Worm (Caenorhabditis elegans) whole organism, L1 larva: ENCODE results near the gene ubq-2.

Experiments
- C04F5.9 ChIP-seq: sonication (generic microtip); optimal IDR thresholded peaks from 2 replicates; lab custom pipeline; 2016; ENCODE audit warnings: missing genetic modification characterization, missing compliant biosample characterization
- C16A3.4 ChIP-seq: fragments of 150-350 bp; optimal IDR thresholded peaks from 2 replicates; lab custom pipeline; 2014; ENCODE audit warnings: missing biosample characterization, missing genetic modification characterization
- F16B12.6 ChIP-seq: fragments of 150-350 bp; optimal IDR thresholded peaks from 2 replicates; lab custom pipeline; 2014; ENCODE audit warnings: missing biosample characterization, missing genetic modification characterization
- Y116A8C.19 ChIP-seq: sonication (generic microtip); optimal IDR thresholded peaks from 2 replicates; lab custom pipeline; 2016; ENCODE audit warnings: missing compliant biosample characterization, missing genetic modification characterization, borderline replicate concordance
- aha-1 ChIP-seq: fragments of 150-350 bp; optimal IDR thresholded peaks from 2 replicates; lab custom pipeline; 2014; ENCODE audit warnings: missing biosample characterization, missing genetic modification characterization
- aly-2 ChIP-seq: fragments of 150-350 bp; optimal IDR thresholded peaks from 2 replicates; lab custom pipeline; 2014; ENCODE audit warnings: missing biosample characterization, missing genetic modification characterization
- blmp-1 ChIP-seq: fragments of 150-350 bp; optimal IDR thresholded peaks from 2 replicates; lab custom pipeline; 2014; ENCODE audit warnings: missing biosample characterization, missing genetic modification characterization
- ceh-63 ChIP-seq: fragments of 200-800 bp; sonication (Bioruptor generic); optimal IDR thresholded peaks from 2 replicates; lab custom pipeline; 2018; ENCODE audit warnings: mild to moderate bottlenecking, missing genetic modification characterization, missing compliant biosample characterization
- ceh-8 ChIP-seq: fragments of 200-800 bp; sonication (Bioruptor generic); optimal IDR thresholded peaks from 2 replicates; lab custom pipeline; 2018; ENCODE audit warnings: mild to moderate bottlenecking, missing genetic modification characterization, moderate library complexity, missing compliant biosample characterization
- ceh-88 ChIP-seq: fragments of 200-800 bp; sonication (Bioruptor generic); IDR thresholded peaks from 2 replicates; pipeline ENCODE4 v1.3.6; 2022; ENCODE audit warnings: missing genetic modification characterization, missing compliant biosample characterization
- ceh-90 ChIP-seq: sonication (generic microtip); optimal IDR thresholded peaks from 2 replicates; lab custom pipeline; 2016; ENCODE audit warnings: missing genetic modification characterization, missing compliant biosample characterization
- dpl-1 ChIP-seq, 3 experiments: fragments of 150-350 bp in 2 of 3; sonication (generic microtip) in 1 of 3; optimal IDR thresholded peaks; 2 replicates each; lab custom pipeline; 2014 to 2017; ENCODE audit warnings: missing biosample characterization in 3 of 3, missing genetic modification characterization in 3 of 3, missing genetic modification reagents in 3 of 3
- efl-1 ChIP-seq, 4 experiments: fragments of 150-350 bp; optimal IDR thresholded peaks in 3 of 4; peaks in 1 of 4; 1 replicate in 1 of 4; 2 replicates in 3 of 4; lab custom pipeline; 2014; ENCODE audit warnings: missing biosample characterization in 2 of 4, missing genetic modification characterization in 2 of 4, missing genetic modification reagents in 2 of 4
- efl-3 ChIP-seq: fragments of 200-800 bp; sonication (Bioruptor generic); optimal IDR thresholded peaks from 2 replicates; lab custom pipeline; 2018; ENCODE audit warnings: mild to moderate bottlenecking, missing genetic modification characterization, missing compliant biosample characterization
- egl-27 ChIP-seq, 2 experiments: fragments of 150-350 bp in 1 of 2; sonication (generic microtip); optimal IDR thresholded peaks; 3 replicates each; lab custom pipeline; 2017 to 2018; ENCODE audit warnings: missing biosample characterization in 2 of 2, missing genetic modification characterization in 2 of 2, missing genetic modification reagents in 2 of 2
- elt-2 ChIP-seq: sonication (generic microtip); optimal IDR thresholded peaks from 2 replicates; lab custom pipeline; 2016; ENCODE audit warnings: missing genetic modification characterization, mild to moderate bottlenecking, inconsistent platforms, missing compliant biosample characterization, missing genetic modification reagents
- ets-5 ChIP-seq: fragments of 200-800 bp; sonication (Bioruptor generic); IDR thresholded peaks from 2 replicates; pipeline ENCODE4 v1.3.6; 2022; ENCODE audit warnings: missing genetic modification characterization, missing compliant biosample characterization
- fkh-10 ChIP-seq: sonication (generic microtip); optimal IDR thresholded peaks from 2 replicates; lab custom pipeline; 2017; ENCODE audit warnings: missing biosample characterization, missing genetic modification reagents, missing genetic modification characterization
- fkh-4 ChIP-seq: sonication (generic microtip); optimal IDR thresholded peaks from 2 replicates; lab custom pipeline; 2016; ENCODE audit warnings: missing compliant biosample characterization, missing genetic modification characterization, borderline replicate concordance
- fos-1 ChIP-seq: fragments of 150-350 bp; optimal IDR thresholded peaks from 2 replicates; lab custom pipeline; 2014; ENCODE audit warnings: missing biosample characterization, missing genetic modification characterization
- hpl-2 ChIP-seq: fragments of 150-350 bp; optimal IDR thresholded peaks from 2 replicates; lab custom pipeline; 2014; ENCODE audit warnings: missing biosample characterization, missing genetic modification reagents, missing genetic modification characterization
- jun-1 ChIP-seq: fragments of 150-350 bp; optimal IDR thresholded peaks from 2 replicates; lab custom pipeline; 2014; ENCODE audit warnings: missing biosample characterization, missing genetic modification reagents, missing genetic modification characterization
- lin-14 ChIP-seq: fragments of 200-800 bp; sonication (Bioruptor generic); optimal IDR thresholded peaks from 2 replicates; lab custom pipeline; 2018; ENCODE audit warnings: mild to moderate bottlenecking, missing genetic modification characterization, moderate library complexity, missing compliant biosample characterization
- lin-15B ChIP-seq: fragments of 150-350 bp; sonication (generic microtip); optimal IDR thresholded peaks from 3 replicates; lab custom pipeline; 2014; ENCODE audit warnings: missing biosample characterization, missing genetic modification characterization
- lin-35 ChIP-seq, 2 experiments: fragments of 150-350 bp; optimal IDR thresholded peaks; 2 replicates each; lab custom pipeline; 2014; ENCODE audit warnings: missing biosample characterization in 2 of 2, missing genetic modification characterization in 2 of 2, missing genetic modification reagents in 2 of 2
- lin-39 ChIP-seq: fragments of 150-350 bp; optimal IDR thresholded peaks from 2 replicates; lab custom pipeline; 2014; ENCODE audit warnings: missing biosample characterization, missing genetic modification reagents, missing genetic modification characterization
- lsy-2 ChIP-seq, 2 experiments: fragments of 150-350 bp; optimal IDR thresholded peaks; 2 replicates each; lab custom pipeline; 2014; ENCODE audit warnings: missing biosample characterization in 2 of 2, missing genetic modification characterization in 2 of 2
- mab-9 ChIP-seq: fragments of 200-800 bp; sonication (Bioruptor generic); IDR thresholded peaks from 2 replicates; pipeline ENCODE4 v1.3.6; 2022; ENCODE audit warnings: missing genetic modification reagents, missing genetic modification characterization, missing compliant biosample characterization
- mdl-1 ChIP-seq, 2 experiments: fragments of 150-350 bp; optimal IDR thresholded peaks; 2 replicates each; lab custom pipeline; 2014 to 2017; ENCODE audit warnings: missing biosample characterization in 2 of 2, missing genetic modification characterization in 2 of 2, inconsistent platforms in 1 of 2
- nhr-20 ChIP-seq: sonication (generic microtip); optimal IDR thresholded peaks from 2 replicates; lab custom pipeline; 2016; ENCODE audit warnings: mild to moderate bottlenecking, missing genetic modification characterization, missing compliant biosample characterization
- nhr-237 ChIP-seq: fragments of 150-350 bp; optimal IDR thresholded peaks from 2 replicates; lab custom pipeline; 2014; ENCODE audit warnings: missing biosample characterization, missing genetic modification characterization
- nhr-28 ChIP-seq: fragments of 150-350 bp; optimal IDR thresholded peaks from 2 replicates; lab custom pipeline; 2014; ENCODE audit warnings: missing biosample characterization, missing genetic modification characterization
- nhr-71 ChIP-seq: sonication (generic microtip); optimal IDR thresholded peaks from 2 replicates; lab custom pipeline; 2016; ENCODE audit warnings: mild to moderate bottlenecking, missing genetic modification characterization, moderate library complexity, missing compliant biosample characterization
- nhr-90 ChIP-seq: sonication (generic microtip); optimal IDR thresholded peaks from 2 replicates; lab custom pipeline; 2016; ENCODE audit warnings: mild to moderate bottlenecking, missing genetic modification characterization, missing compliant biosample characterization; ENCODE audit not compliant: poor library complexity
- snpc-4 ChIP-seq: fragments of 150-350 bp; optimal IDR thresholded peaks from 2 replicates; lab custom pipeline; 2014; ENCODE audit warnings: missing biosample characterization, missing genetic modification characterization
- sup-37 ChIP-seq: fragments of 200-800 bp; sonication (Bioruptor generic); optimal IDR thresholded peaks from 2 replicates; lab custom pipeline; 2018; ENCODE audit warnings: mild to moderate bottlenecking, missing genetic modification characterization, missing compliant biosample characterization
- swsn-7 ChIP-seq: sonication (generic microtip); optimal IDR thresholded peaks from 2 replicates; lab custom pipeline; 2016; ENCODE audit warnings: missing genetic modification characterization, missing compliant biosample characterization
- tbx-2 ChIP-seq: sonication (generic microtip); optimal IDR thresholded peaks from 2 replicates; lab custom pipeline; 2016; ENCODE audit warnings: missing genetic modification characterization, missing compliant biosample characterization
- unc-62 ChIP-seq: fragments of 150-350 bp; optimal IDR thresholded peaks from 2 replicates; lab custom pipeline; 2014; ENCODE audit warnings: missing biosample characterization, missing genetic modification reagents, missing genetic modification characterization
- unc-86 ChIP-seq: sonication (generic microtip); optimal IDR thresholded peaks from 2 replicates; lab custom pipeline; 2016; ENCODE audit warnings: missing genetic modification characterization, missing compliant biosample characterization
- vab-15 ChIP-seq: sonication (generic microtip); optimal IDR thresholded peaks from 2 replicates; lab custom pipeline; 2017; ENCODE audit warnings: missing genotype, mild to moderate bottlenecking, missing genetic modification characterization, missing compliant biosample characterization
- zag-1 ChIP-seq: fragments of 150-350 bp; optimal IDR thresholded peaks from 2 replicates; lab custom pipeline; 2014; ENCODE audit warnings: missing biosample characterization, missing genetic modification characterization
- zip-4 ChIP-seq: fragments of 200-800 bp; sonication (Bioruptor generic); optimal IDR thresholded peaks from 2 replicates; lab custom pipeline; 2018; ENCODE audit warnings: mild to moderate bottlenecking, missing genetic modification characterization, moderate library complexity, missing compliant biosample characterization

The ubq-2 gene

ce11 chrIII:12944064-12944463 lies 34.3 kb downstream of the ubq-2 start:
- TF ChIP-seq Y116A8C.19 (tag; lab: Kevin White, UChicago) (no peak), ets-5 (GFP tag; lab: Robert Waterston, UW) (no peak), snpc-4 (tag; lab: Kevin White, UChicago) (no peak), swsn-7 (tag; lab: Kevin White, UChicago) (no peak), lin-14 (GFP tag; lab: Kevin White, UChicago) (no peak), efl-3 (GFP tag; lab: Kevin White, UChicago) (no peak), hpl-2 (no peak), ceh-63 (GFP tag; lab: Kevin White, UChicago) (no peak), sup-37 (GFP tag; lab: Kevin White, UChicago) (no peak), fkh-4 (tag; lab: Kevin White, UChicago) (no peak), efl-1 (optimal IDR thresholded peaks at IDR 0.05; lab: Kevin White, UChicago) (no peak), efl-1 (GFP tag; optimal IDR thresholded peaks at IDR 0.05 in 1 of 2; lab: Kevin White, UChicago) (no peak), dpl-1 (GFP tag; optimal IDR thresholded peaks at IDR 0.05; lab: Kevin White, UChicago) (no peak), nhr-71 (no peak), blmp-1 (tag; lab: Kevin White, UChicago) (no peak), aly-2 (tag; lab: Kevin White, UChicago) (no peak), egl-27 (tag; optimal IDR thresholded peaks at IDR 0.05; lab: Kevin White, UChicago) (no peak)
- TF ChIP-seq, all 84 proteins: peak for 0

- no peak for TF ChIP-seq F16B12.6 (tag; lab: Kevin White, UChicago)
- no peak for TF ChIP-seq C16A3.4 (tag; lab: Kevin White, UChicago)
- peak; percentile 53 for TF ChIP-seq fkh-10 (GFP tag; lab: Kevin White, UChicago)
- peak; percentile 22; the same call in 1 of the 2 replicates for TF ChIP-seq mab-9
- TF ChIP-seq zip-4 (GFP tag; lab: Kevin White, UChicago): no peak
Measured at ce11 chrIII:12942307-12942706, 36.0 kb downstream of the ubq-2 start, which contains the start of gene unc-25. TSS of gene unc-25 (plus strand) at chrIII:12942651.

ce11 chrIII:12934417-12934816 lies 43.9 kb downstream of the ubq-2 start, which contains the start of gene epg-3:
TSS of gene epg-3 (plus strand) at chrIII:12934717.
- TF ChIP-seq aly-2 (tag; lab: Kevin White, UChicago) (no peak), aha-1 (tag; lab: Kevin White, UChicago) (no peak), jun-1 (tag; lab: Kevin White, UChicago) (no peak), vab-15 (no peak), tbx-2 (tag; lab: Kevin White, UChicago) (no peak), zag-1 (tag; lab: Kevin White, UChicago) (no peak), ceh-90 (no peak), C16A3.4 (tag; lab: Kevin White, UChicago) (no peak), ceh-8 (no peak), C04F5.9 (tag; lab: Kevin White, UChicago) (no peak), snpc-4 (tag; lab: Kevin White, UChicago) (no peak), lsy-2 (tag; optimal IDR thresholded peaks at IDR 0.05; lab: Kevin White, UChicago) (no peak)

- no peak for TF ChIP-seq nhr-90 (tag; lab: Kevin White, UChicago)
- TF ChIP-seq blmp-1 (tag; lab: Kevin White, UChicago): peak; percentile 56
- TF ChIP-seq lin-35 (GFP tag; optimal IDR thresholded peaks at IDR 0.05; lab: Kevin White, UChicago): no peak
- TF ChIP-seq, all 84 proteins: peak for 1
Measured at ce11 chrIII:12932776-12933175, 45.5 kb downstream of the ubq-2 start.

ce11 chrIII:12931786-12932427 lies 46.4 kb downstream of the ubq-2 start, which contains the start of gene rbm-7:
TSS of gene rbm-7 (minus strand) at chrIII:12931867.
- TF ChIP-seq lin-39 (tag; lab: Kevin White, UChicago) (peak; percentile 73), vab-15 (no peak), unc-62 (GFP tag; lab: Kevin White, UChicago) (no peak), nhr-237 (tag; lab: Kevin White, UChicago) (no peak), mdl-1 (tag; optimal IDR thresholded peaks at IDR 0.05; lab: Kevin White, UChicago) (peak in 1 of 2 experiments; percentile 59), jun-1 (tag; lab: Kevin White, UChicago) (peak; percentile 56), snpc-4 (tag; lab: Kevin White, UChicago) (peak; percentile 52), nhr-20 (tag; lab: Kevin White, UChicago) (peak; percentile 70), blmp-1 (tag; lab: Kevin White, UChicago) (peak; percentile 65), nhr-28 (tag; lab: Kevin White, UChicago) (no peak), fos-1 (tag; lab: Kevin White, UChicago) (peak; percentile 36), ceh-88 (no peak), C04F5.9 (tag; lab: Kevin White, UChicago) (peak; percentile 26), unc-86 (tag; lab: Kevin White, UChicago) (peak; percentile 72), elt-2 (tag; lab: Kevin White, UChicago) (peak; percentile 24), lin-15B (tag; lab: Kevin White, UChicago) (peak; percentile 67)
